Worm (Caenorhabditis elegans): ENCODE measurements around the gene F10E7.5.
A peak's percentile ranks its signal among the peaks of the same experiment; 100 is the strongest.

The F10E7.5 gene

DNA sequence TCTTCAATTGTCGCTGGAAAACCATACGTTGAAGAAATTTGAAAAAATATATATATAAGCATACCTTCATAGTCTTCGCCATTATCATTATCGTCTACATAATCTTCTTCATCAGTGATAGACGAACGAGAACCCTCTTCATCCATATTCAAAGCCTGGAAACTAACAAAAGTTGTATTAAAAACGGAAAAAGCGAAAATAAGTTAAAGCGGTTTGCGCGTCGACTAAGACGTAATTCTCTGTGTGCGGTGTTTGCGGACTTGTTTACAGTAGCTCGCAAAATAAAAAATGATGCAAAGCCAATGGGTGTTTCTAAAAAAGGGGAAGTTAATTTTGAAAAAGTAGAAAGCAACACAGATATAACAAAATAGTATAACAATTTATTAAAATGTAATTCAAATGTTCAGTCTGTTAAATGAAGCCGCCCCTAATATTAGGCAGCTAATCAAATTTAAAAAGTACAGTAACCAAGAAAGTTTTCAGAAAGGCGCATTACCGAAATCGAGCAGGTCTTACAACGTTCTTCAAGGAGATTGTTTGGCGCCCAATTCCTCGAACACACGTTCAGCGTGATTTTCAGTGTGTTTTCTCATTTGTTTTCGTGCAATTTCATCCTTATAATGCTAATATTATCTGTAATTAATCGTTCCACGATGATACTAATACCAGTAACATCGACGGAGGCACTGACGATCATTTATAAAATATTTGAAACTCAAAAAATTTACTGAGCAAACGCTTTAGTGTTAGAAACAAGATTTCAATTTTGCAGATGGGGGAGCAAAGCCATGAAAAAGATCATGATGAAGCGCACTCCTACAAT lies 20.3 kb downstream of the F10E7.5 start, which contains the start of the genes T07F8.4 and gld-3:
Gene T07F8.4 (minus strand): TSS at position 162 of the 823 bp plus-strand sequence.
Gene gld-3 (plus strand): TSS at position 773 of the 823 bp plus-strand sequence.
- TF ChIP-seq cog-1 (tag; optimal IDR thresholded peaks at IDR 0.05) (no peak), ref-1 (GFP tag; conservative IDR thresholded peaks at IDR 0.05) (no peak), klf-2 (GFP tag; conservative IDR thresholded peaks at IDR 0.05) (no peak), ztf-23 (GFP tag; IDR thresholded peaks at IDR 0.05) (no peak), tab-1 (GFP tag; IDR thresholded peaks at IDR 0.05) (no peak), flt-1 (GFP tag; IDR thresholded peaks at IDR 0.05) (no peak), ztf-29 (GFP tag; IDR thresholded peaks at IDR 0.05) (no peak), med-1 (GFP tag; optimal IDR thresholded peaks at IDR 0.05; ENCODE audit: insufficient read depth) (no peak), T22C8.4 (GFP tag; IDR thresholded peaks at IDR 0.05) (no peak)

ce11 chrII:7139064-7139463 lies 27.3 kb downstream of the F10E7.5 start:
- TF ChIP-seq ztf-23 (GFP tag; IDR thresholded peaks at IDR 0.05) (no peak), T22C8.4 (GFP tag; IDR thresholded peaks at IDR 0.05) (no peak), cog-1 (tag; optimal IDR thresholded peaks at IDR 0.05) (no peak), med-1 (GFP tag; optimal IDR thresholded peaks at IDR 0.05; ENCODE audit: insufficient read depth) (no peak), ref-1 (GFP tag; conservative IDR thresholded peaks at IDR 0.05) (no peak), klf-2 (GFP tag; conservative IDR thresholded peaks at IDR 0.05) (no peak), flt-1 (GFP tag; IDR thresholded peaks at IDR 0.05) (no peak), tab-1 (GFP tag; IDR thresholded peaks at IDR 0.05) (no peak), ztf-29 (GFP tag; IDR thresholded peaks at IDR 0.05) (no peak)

ce11 chrII:7144307-7144706 lies 32.5 kb downstream of the F10E7.5 start, which contains the start of gene npr-31:
Gene npr-31 (plus strand): TSS chrII:7144607.
- no peak for TF ChIP-seq ref-1 (GFP tag; conservative IDR thresholded peaks at IDR 0.05)
- no peak for TF ChIP-seq ztf-23 (GFP tag; IDR thresholded peaks at IDR 0.05)
- TF ChIP-seq ztf-29 (GFP tag; IDR thresholded peaks at IDR 0.05), result no peak
- TF ChIP-seq flt-1 (GFP tag; IDR thresholded peaks at IDR 0.05), result no peak
- no peak for TF ChIP-seq T22C8.4 (GFP tag; IDR thresholded peaks at IDR 0.05)
- no peak for TF ChIP-seq tab-1 (GFP tag; IDR thresholded peaks at IDR 0.05)
- no peak for TF ChIP-seq cog-1 (tag; optimal IDR thresholded peaks at IDR 0.05)
- no peak for TF ChIP-seq med-1 (GFP tag; optimal IDR thresholded peaks at IDR 0.05; ENCODE audit: insufficient read depth)
- TF ChIP-seq klf-2 (GFP tag; conservative IDR thresholded peaks at IDR 0.05), result no peak

- TF ChIP-seq klf-2 (GFP tag; conservative IDR thresholded peaks at IDR 0.05) (no peak), flt-1 (GFP tag; IDR thresholded peaks at IDR 0.05) (no peak), tab-1 (GFP tag; IDR thresholded peaks at IDR 0.05) (no peak), T22C8.4 (GFP tag; IDR thresholded peaks at IDR 0.05) (no peak), ztf-29 (GFP tag; IDR thresholded peaks at IDR 0.05) (no peak), ztf-23 (GFP tag; IDR thresholded peaks at IDR 0.05) (no peak), ref-1 (GFP tag; conservative IDR thresholded peaks at IDR 0.05) (no peak), cog-1 (tag; optimal IDR thresholded peaks at IDR 0.05) (no peak), med-1 (GFP tag; optimal IDR thresholded peaks at IDR 0.05; ENCODE audit: insufficient read depth) (no peak)
Observed at ce11 chrII:7146240-7146639, 34.5 kb downstream of the F10E7.5 start.

DNA sequence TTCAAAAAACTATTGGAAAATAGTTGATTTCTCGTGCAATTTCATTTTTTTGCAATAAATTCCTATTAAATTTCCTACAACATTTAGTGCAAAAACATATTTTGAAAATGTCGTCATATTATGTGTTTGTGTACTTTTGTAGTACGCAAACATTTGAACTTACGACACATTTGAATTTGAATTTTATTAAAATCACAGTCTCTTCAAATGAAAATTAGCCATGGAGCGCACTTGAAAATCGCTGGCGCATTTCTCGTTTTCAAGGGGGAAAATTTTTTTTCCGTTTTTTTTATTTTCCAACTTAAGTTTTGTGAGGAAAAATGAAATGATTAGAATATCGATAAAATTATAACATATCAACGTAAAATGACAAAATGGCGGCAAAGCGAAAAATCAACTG lies 35.8 kb downstream of the F10E7.5 start:
- TF ChIP-seq ref-1 (GFP tag; conservative IDR thresholded peaks at IDR 0.05) (no peak), tab-1 (GFP tag; IDR thresholded peaks at IDR 0.05) (no peak), med-1 (GFP tag; optimal IDR thresholded peaks at IDR 0.05; ENCODE audit: insufficient read depth) (no peak), klf-2 (GFP tag; conservative IDR thresholded peaks at IDR 0.05) (no peak), ztf-23 (GFP tag; IDR thresholded peaks at IDR 0.05) (no peak), ztf-29 (GFP tag; IDR thresholded peaks at IDR 0.05) (no peak), T22C8.4 (GFP tag; IDR thresholded peaks at IDR 0.05) (no peak), cog-1 (tag; optimal IDR thresholded peaks at IDR 0.05) (no peak), flt-1 (GFP tag; IDR thresholded peaks at IDR 0.05) (no peak)

DNA sequence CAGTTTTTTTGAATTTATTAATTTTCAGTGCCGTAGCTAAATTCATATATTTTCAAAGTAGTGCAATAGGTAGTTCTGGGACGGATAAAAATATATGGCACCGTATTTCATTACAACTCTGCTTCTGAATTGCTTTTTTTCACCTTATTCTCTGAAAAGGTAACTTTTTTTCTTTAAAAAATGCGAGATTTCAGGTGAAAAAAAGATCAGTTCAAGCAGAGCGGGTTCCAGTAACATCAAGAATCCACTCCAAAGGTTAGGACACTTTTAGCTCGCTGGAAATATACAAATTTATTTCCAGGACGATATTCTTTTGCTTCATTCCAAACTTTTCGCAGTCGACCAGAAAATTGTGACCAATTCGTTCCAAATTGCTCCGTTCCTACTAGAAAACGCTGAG lies 36.3 kb downstream of the F10E7.5 start, which contains the start of gene T07F8.1:
Gene T07F8.1 (plus strand): TSS at position 301 of the 400 bp plus-strand sequence.
- TF ChIP-seq tab-1 (GFP tag; IDR thresholded peaks at IDR 0.05) (no peak), klf-2 (GFP tag; conservative IDR thresholded peaks at IDR 0.05) (no peak), ztf-29 (GFP tag; IDR thresholded peaks at IDR 0.05) (no peak), T22C8.4 (GFP tag; IDR thresholded peaks at IDR 0.05) (no peak), ztf-23 (GFP tag; IDR thresholded peaks at IDR 0.05) (no peak), flt-1 (GFP tag; IDR thresholded peaks at IDR 0.05) (no peak), cog-1 (tag; optimal IDR thresholded peaks at IDR 0.05) (no peak), ref-1 (GFP tag; conservative IDR thresholded peaks at IDR 0.05) (no peak), med-1 (GFP tag; optimal IDR thresholded peaks at IDR 0.05; ENCODE audit: insufficient read depth) (no peak)

- TF ChIP-seq cog-1 (tag; optimal IDR thresholded peaks at IDR 0.05) (peak; percentile 94), flt-1 (GFP tag; IDR thresholded peaks at IDR 0.05) (peak; percentile 84), klf-2 (GFP tag; conservative IDR thresholded peaks at IDR 0.05) (peak; percentile 69; the same call in 1 of the 2 replicates), ztf-23 (GFP tag; IDR thresholded peaks at IDR 0.05) (peak; percentile 87), ztf-29 (GFP tag; IDR thresholded peaks at IDR 0.05) (no peak), T22C8.4 (GFP tag; IDR thresholded peaks at IDR 0.05) (no peak), med-1 (GFP tag; optimal IDR thresholded peaks at IDR 0.05; ENCODE audit: insufficient read depth) (peak; percentile 56), ref-1 (GFP tag; conservative IDR thresholded peaks at IDR 0.05) (no peak), tab-1 (GFP tag; IDR thresholded peaks at IDR 0.05) (peak; percentile 72; the same call in 1 of the 2 replicates)
Observed at ce11 chrII:7151969-7152631, 40.3 kb downstream of the F10E7.5 start, which contains the start of gene fust-1. Gene fust-1 (plus strand): TSS chrII:7152581.

- TF ChIP-seq ztf-29 (GFP tag; IDR thresholded peaks at IDR 0.05), result no peak
- no peak for TF ChIP-seq tab-1 (GFP tag; IDR thresholded peaks at IDR 0.05)
- TF ChIP-seq ztf-23 (GFP tag; IDR thresholded peaks at IDR 0.05), result no peak
- TF ChIP-seq flt-1 (GFP tag; IDR thresholded peaks at IDR 0.05), result no peak
- TF ChIP-seq ref-1 (GFP tag; conservative IDR thresholded peaks at IDR 0.05), result no peak
- no peak for TF ChIP-seq T22C8.4 (GFP tag; IDR thresholded peaks at IDR 0.05)
- TF ChIP-seq med-1 (GFP tag; optimal IDR thresholded peaks at IDR 0.05; ENCODE audit: insufficient read depth), result no peak
- no peak for TF ChIP-seq cog-1 (tag; optimal IDR thresholded peaks at IDR 0.05)
- TF ChIP-seq klf-2 (GFP tag; conservative IDR thresholded peaks at IDR 0.05), result no peak
Observed at ce11 chrII:7154711-7155110, 42.9 kb downstream of the F10E7.5 start.

Data from whole organism, midembryonic.